Worm (Caenorhabditis elegans): Measurements from ENCODE around the gene T04A8.18.

Gene T04A8.18

ce11 chrIII:4693695-4694094 lies 15.3 kb upstream of the T04A8.18 start, which contains the start of gene T04A8.8:
Gene T04A8.8, plus strand, starts transcription at chrIII:4693995.
- TF ChIP-seq gmeb-1 (tag; optimal IDR thresholded peaks at IDR 0.05) (no peak), ceh-82 (tag; optimal IDR thresholded peaks at IDR 0.05) (no peak), sem-4 (tag; optimal IDR thresholded peaks at IDR 0.05) (no peak), fos-1 (tag; optimal IDR thresholded peaks at IDR 0.05) (no peak), snpc-4 (tag; optimal IDR thresholded peaks at IDR 0.05) (no peak), unc-39 (tag; optimal IDR thresholded peaks at IDR 0.05) (no peak), mdl-1 (tag; optimal IDR thresholded peaks at IDR 0.05) (no peak), ztf-11 (tag; optimal IDR thresholded peaks at IDR 0.05) (no peak)

DNA sequence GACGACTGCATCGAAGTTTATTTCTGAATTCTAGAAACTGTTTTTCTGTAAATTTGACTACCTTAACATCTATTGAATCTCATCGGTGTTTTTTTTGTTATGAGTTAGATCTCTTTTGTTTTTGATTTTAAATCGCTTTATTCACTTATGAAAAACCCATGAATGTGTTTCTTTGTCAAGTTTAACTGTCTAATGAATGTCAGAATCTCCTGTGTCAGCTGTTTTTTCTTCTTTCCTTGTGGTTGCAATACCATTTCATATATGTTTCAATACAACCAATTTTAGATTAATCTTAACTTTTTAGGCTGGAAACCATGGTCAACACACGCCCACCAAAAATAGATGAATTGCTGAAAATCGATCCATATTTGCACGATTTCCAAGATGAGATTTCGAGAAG lies 14.0 kb upstream of the T04A8.18 start, which contains the start of gene T04A8.7:
TSS of gene T04A8.7 (plus strand) at position 301 of the 400 bp plus-strand sequence.
- TF ChIP-seq snpc-4 (tag; optimal IDR thresholded peaks at IDR 0.05), result no peak
- no peak for TF ChIP-seq nhr-237 (tag; optimal IDR thresholded peaks at IDR 0.05)
- no peak for TF ChIP-seq C34F6.9 (tag; optimal IDR thresholded peaks at IDR 0.05)
- no peak for TF ChIP-seq lin-39 (tag; optimal IDR thresholded peaks at IDR 0.05)
- TF ChIP-seq ama-1 (optimal IDR thresholded peaks at IDR 0.05), result no peak
- no peak for TF ChIP-seq elt-3 (tag; optimal IDR thresholded peaks at IDR 0.05)
- TF ChIP-seq nhr-10 (tag; optimal IDR thresholded peaks at IDR 0.05), result no peak
- TF ChIP-seq blmp-1 (tag; optimal IDR thresholded peaks at IDR 0.05; ENCODE audit: insufficient read depth), result no peak

DNA sequence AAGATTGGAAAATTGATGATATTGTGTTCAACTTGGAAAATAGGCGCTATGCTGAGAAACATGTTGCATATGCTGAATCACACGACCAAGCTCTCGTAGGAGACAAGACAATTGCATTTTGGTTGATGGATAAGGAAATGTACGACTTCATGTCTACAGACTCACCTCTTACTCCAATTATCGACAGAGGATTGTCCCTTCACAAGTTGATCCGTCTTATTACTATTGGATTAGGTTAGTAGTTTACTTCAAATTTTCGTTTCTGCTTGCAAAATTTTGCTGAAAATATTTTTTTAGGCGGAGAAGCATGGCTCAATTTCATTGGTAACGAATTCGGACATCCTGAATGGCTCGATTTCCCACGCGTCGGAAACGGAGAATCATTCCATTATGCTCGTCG lies 12.1 kb upstream of the T04A8.18 start:
- TF ChIP-seq aly-2 (tag; optimal IDR thresholded peaks at IDR 0.05) (no peak), mab-5 (tag; optimal IDR thresholded peaks at IDR 0.05) (no peak), ama-1 (optimal IDR thresholded peaks at IDR 0.05) (no peak), unc-39 (tag; optimal IDR thresholded peaks at IDR 0.05) (no peak), nhr-23 (tag; optimal IDR thresholded peaks at IDR 0.05) (no peak), ztf-1 (GFP tag; conservative IDR thresholded peaks at IDR 0.05) (no peak), lsy-2 (tag; optimal IDR thresholded peaks at IDR 0.05) (no peak), nhr-25 (tag; optimal IDR thresholded peaks at IDR 0.05) (no peak)

DNA sequence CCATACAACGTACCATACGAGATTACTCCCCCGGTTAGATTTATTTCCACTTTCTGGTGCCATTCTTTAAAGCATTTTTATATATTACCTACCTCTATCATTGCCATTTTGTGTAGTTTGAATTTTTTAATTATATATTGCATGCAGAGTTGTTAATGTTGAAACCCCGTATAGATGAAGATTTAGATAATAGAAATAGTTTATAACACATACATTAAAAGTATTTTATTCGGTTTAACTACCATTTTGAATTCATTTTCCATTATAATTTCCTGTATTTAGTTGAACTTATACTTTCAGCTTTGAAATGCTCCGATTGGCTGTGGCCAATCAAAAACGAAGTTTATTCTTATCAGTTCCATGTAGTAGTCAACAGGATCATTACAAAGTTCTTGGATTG lies 11.2 kb upstream of the T04A8.18 start, which contains the start of gene dnj-18:
TSS of gene dnj-18 (plus strand) at position 301 of the 400 bp plus-strand sequence.
- no peak for TF ChIP-seq nhr-6 (tag; optimal IDR thresholded peaks at IDR 0.05)
- no peak for TF ChIP-seq ama-1 (optimal IDR thresholded peaks at IDR 0.05)
- no peak for TF ChIP-seq mbf-1 (tag; optimal IDR thresholded peaks at IDR 0.05)
- no peak for TF ChIP-seq unc-62 (GFP tag; optimal IDR thresholded peaks at IDR 0.05)
- no peak for TF ChIP-seq lsy-2 (tag; optimal IDR thresholded peaks at IDR 0.05)
- no peak for TF ChIP-seq R02D3.7 (tag; optimal IDR thresholded peaks at IDR 0.05)
- no peak for TF ChIP-seq sem-4 (tag; optimal IDR thresholded peaks at IDR 0.05)
- TF ChIP-seq lin-13 (GFP tag; optimal IDR thresholded peaks at IDR 0.05), result no peak

ce11 chrIII:4699922-4700321 lies 9.1 kb upstream of the T04A8.18 start, which contains the start of gene sel-13:
Gene sel-13, minus strand, starts transcription at chrIII:4700224.
- TF ChIP-seq zag-1 (tag; optimal IDR thresholded peaks at IDR 0.05), result no peak
- TF ChIP-seq nhr-11 (tag; optimal IDR thresholded peaks at IDR 0.05), result no peak
- TF ChIP-seq ZK546.5 (tag; optimal IDR thresholded peaks at IDR 0.05), result no peak
- TF ChIP-seq unc-55 (GFP tag; optimal IDR thresholded peaks at IDR 0.05), result no peak
- no peak for TF ChIP-seq nhr-129 (tag; optimal IDR thresholded peaks at IDR 0.05)
- no peak for TF ChIP-seq ztf-4 (tag; optimal IDR thresholded peaks at IDR 0.05)
- TF ChIP-seq nhr-21 (tag; optimal IDR thresholded peaks at IDR 0.05), result no peak
- TF ChIP-seq Y55F3AM.14 (GFP tag; optimal IDR thresholded peaks at IDR 0.05), result no peak
- no peak for TF ChIP-seq lin-11 (tag; optimal IDR thresholded peaks at IDR 0.05)
- TF ChIP-seq ztf-11 (tag; optimal IDR thresholded peaks at IDR 0.05), result no peak
- TF ChIP-seq mbf-1 (tag; optimal IDR thresholded peaks at IDR 0.05), result no peak
- no peak for TF ChIP-seq lin-13 (GFP tag; optimal IDR thresholded peaks at IDR 0.05)
- TF ChIP-seq nhr-12 (tag; optimal IDR thresholded peaks at IDR 0.05), result no peak
